Worm (Caenorhabditis elegans) whole organism, late embryonic: ENCODE data around the gene T24E12.11.
"Not testable (repeated sequence)": the region's sequence is repeated elsewhere in the genome, so short reads cannot be mapped to it uniquely, and the experiment has no call there.

Source experiments
- C08G9.2 ChIP-seq: sonication (generic microtip); optimal IDR thresholded peaks from 2 replicates; lab custom pipeline; 2016; ENCODE audit warnings: mild to moderate bottlenecking, missing genetic modification characterization, moderate library complexity, missing compliant biosample characterization
- C38D4.7 ChIP-seq: fragments of 200-800 bp; sonication (Bioruptor generic); optimal IDR thresholded peaks from 2 replicates; lab custom pipeline; 2018; ENCODE audit warnings: mild to moderate bottlenecking, missing genetic modification characterization, moderate library complexity, missing compliant biosample characterization
- F13H6.1 ChIP-seq: sonication (generic microtip); optimal IDR thresholded peaks from 2 replicates; lab custom pipeline; 2016; ENCODE audit warnings: missing genetic modification characterization, missing compliant biosample characterization
- Y22D7AL.16 ChIP-seq: sonication (generic microtip); optimal IDR thresholded peaks from 2 replicates; lab custom pipeline; 2016; ENCODE audit warnings: missing genetic modification characterization, missing compliant biosample characterization
- ahr-1 ChIP-seq: sonication (generic microtip); optimal IDR thresholded peaks from 2 replicates; lab custom pipeline; 2016; ENCODE audit warnings: missing genetic modification characterization, missing compliant biosample characterization
- ama-1 ChIP-seq: fragments of 150-350 bp; optimal IDR thresholded peaks from 2 replicates; lab custom pipeline; 2014
- ceh-14 ChIP-seq: sonication (generic microtip); optimal IDR thresholded peaks from 2 replicates; lab custom pipeline; 2016; ENCODE audit warnings: missing genotype, missing genetic modification characterization, missing compliant biosample characterization
- ceh-19 ChIP-seq: fragments of 200-800 bp; sonication (Bioruptor generic); optimal IDR thresholded peaks from 2 replicates; lab custom pipeline; 2018; ENCODE audit warnings: mild to moderate bottlenecking, missing genetic modification characterization, missing compliant biosample characterization
- ceh-22 ChIP-seq: sonication (generic microtip); optimal IDR thresholded peaks from 2 replicates; lab custom pipeline; 2017; ENCODE audit warnings: missing biosample characterization, missing genetic modification characterization
- ceh-24 ChIP-seq: sonication (generic microtip); optimal IDR thresholded peaks from 2 replicates; lab custom pipeline; 2016; ENCODE audit warnings: mild to moderate bottlenecking, missing genetic modification characterization, missing compliant biosample characterization
- ceh-30 ChIP-seq: fragments of 150-350 bp; optimal IDR thresholded peaks from 2 replicates; lab custom pipeline; 2014; ENCODE audit warnings: missing biosample characterization, missing genetic modification characterization
- ceh-31 ChIP-seq: sonication (generic microtip); optimal IDR thresholded peaks from 2 replicates; lab custom pipeline; 2016; ENCODE audit warnings: missing genetic modification characterization, missing compliant biosample characterization
- che-1 ChIP-seq: sonication (generic microtip); optimal IDR thresholded peaks from 2 replicates; lab custom pipeline; 2016; ENCODE audit warnings: mild to moderate bottlenecking, missing genetic modification characterization, missing compliant biosample characterization
- dmd-4 ChIP-seq: sonication (generic microtip); optimal IDR thresholded peaks from 2 replicates; lab custom pipeline; 2016; ENCODE audit warnings: borderline replicate concordance, missing genetic modification characterization, missing compliant biosample characterization
- elt-2 ChIP-seq: sonication (generic microtip); optimal IDR thresholded peaks from 2 replicates; lab custom pipeline; 2016; ENCODE audit warnings: missing genetic modification reagents, missing genetic modification characterization, missing compliant biosample characterization
- elt-4 ChIP-seq: sonication (generic microtip); optimal IDR thresholded peaks from 2 replicates; lab custom pipeline; 2016; ENCODE audit warnings: missing genetic modification characterization, missing compliant biosample characterization
- ets-4 ChIP-seq: sonication (generic microtip); optimal IDR thresholded peaks from 2 replicates; lab custom pipeline; 2016; ENCODE audit warnings: missing genetic modification characterization, missing compliant biosample characterization
- hlh-13 ChIP-seq: fragments of 200-800 bp; sonication (Bioruptor generic); optimal IDR thresholded peaks from 2 replicates; lab custom pipeline; 2018; ENCODE audit warnings: mild to moderate bottlenecking, missing genetic modification characterization, missing compliant biosample characterization
- hlh-30 ChIP-seq: sonication (generic microtip); optimal IDR thresholded peaks from 2 replicates; lab custom pipeline; 2017; ENCODE audit warnings: antibody characterized with exemption, missing genetic modification characterization, missing compliant biosample characterization; ENCODE audit not compliant: insufficient read depth
- hlh-8 ChIP-seq: sonication (generic microtip); optimal IDR thresholded peaks from 2 replicates; lab custom pipeline; 2016; ENCODE audit warnings: missing genotype, missing genetic modification characterization, missing compliant biosample characterization
- lim-6 ChIP-seq: sonication (generic microtip); optimal IDR thresholded peaks from 2 replicates; lab custom pipeline; 2016; ENCODE audit warnings: missing genetic modification characterization, missing compliant biosample characterization
- lin-11 ChIP-seq: fragments of 200-800 bp; sonication (Bioruptor generic); optimal IDR thresholded peaks from 2 replicates; lab custom pipeline; 2018; ENCODE audit warnings: mild to moderate bottlenecking, missing genetic modification characterization, missing compliant biosample characterization
- mec-3 ChIP-seq: sonication (generic microtip); optimal IDR thresholded peaks from 2 replicates; lab custom pipeline; 2016; ENCODE audit warnings: borderline replicate concordance, missing genetic modification characterization, missing compliant biosample characterization
- nfya-1 ChIP-seq: sonication (generic microtip); optimal IDR thresholded peaks from 2 replicates; lab custom pipeline; 2017; ENCODE audit warnings: missing genetic modification characterization, mild to moderate bottlenecking, missing compliant biosample characterization, antibody characterized with exemption, moderate library complexity
- nhr-232 ChIP-seq: sonication (generic microtip); optimal IDR thresholded peaks from 2 replicates; lab custom pipeline; 2016; ENCODE audit warnings: missing genetic modification characterization, missing compliant biosample characterization
- npax-4 ChIP-seq: sonication (generic microtip); optimal IDR thresholded peaks from 2 replicates; lab custom pipeline; 2016; ENCODE audit warnings: missing genetic modification characterization, missing compliant biosample characterization
- pha-4 ChIP-seq: fragments of 150-350 bp; optimal IDR thresholded peaks from 2 replicates; lab custom pipeline; 2018; ENCODE audit warnings: missing biosample characterization, missing genetic modification reagents, missing genetic modification characterization
- pqm-1 ChIP-seq: sonication (generic microtip); optimal IDR thresholded peaks from 2 replicates; lab custom pipeline; 2016; ENCODE audit warnings: missing genetic modification characterization, missing compliant biosample characterization
- rnt-1 ChIP-seq: sonication (generic microtip); optimal IDR thresholded peaks from 2 replicates; lab custom pipeline; 2016; ENCODE audit warnings: missing genetic modification characterization, missing compliant biosample characterization
- tbx-2 ChIP-seq: sonication (generic microtip); optimal IDR thresholded peaks from 2 replicates; lab custom pipeline; 2016; ENCODE audit warnings: missing genetic modification characterization, missing compliant biosample characterization
- unc-3 ChIP-seq, 2 experiments: fragments of 200-800 bp in 1 of 2; sonication (Bioruptor generic) in 1 of 2; sonication (generic microtip) in 1 of 2; conservative IDR thresholded peaks in 1 of 2; optimal IDR thresholded peaks in 1 of 2; 2 replicates each; pipeline versions ENCODE4 v1.3.6 to Lab custom; 2016 to 2022; ENCODE audit warnings: missing compliant biosample characterization in 2 of 2, missing genetic modification characterization in 2 of 2, missing genetic modification reagents in 1 of 2
- unc-42 ChIP-seq: sonication (generic microtip); optimal IDR thresholded peaks from 2 replicates; lab custom pipeline; 2016; ENCODE audit warnings: missing genotype, missing genetic modification characterization, missing compliant biosample characterization
- unc-86 ChIP-seq: sonication (generic microtip); optimal IDR thresholded peaks from 2 replicates; lab custom pipeline; 2016; ENCODE audit warnings: missing genetic modification characterization, missing compliant biosample characterization
- zip-5 ChIP-seq: sonication (generic microtip); optimal IDR thresholded peaks from 2 replicates; lab custom pipeline; 2016; ENCODE audit warnings: missing genetic modification characterization, missing compliant biosample characterization

T24E12.11 gene

DNA sequence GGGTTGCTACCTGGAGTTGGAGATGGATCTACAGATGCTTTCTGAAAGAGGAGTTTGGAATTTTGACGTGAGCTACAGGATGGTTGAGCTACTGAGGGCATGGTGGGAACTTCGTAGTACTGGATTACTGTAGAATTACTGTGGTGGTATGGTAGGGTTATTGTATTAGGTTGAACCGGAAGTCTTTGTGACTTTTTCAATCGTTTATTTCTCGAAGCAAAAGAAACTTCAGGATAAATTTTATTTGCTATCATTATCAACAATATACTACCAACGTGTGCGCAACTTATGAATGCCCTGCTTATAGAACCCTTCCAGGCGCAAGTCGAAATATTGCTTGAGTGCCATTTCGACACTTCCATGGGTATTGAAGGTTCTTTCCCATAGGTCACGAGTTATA is 17.8 kb downstream of the T24E12.11 start, which contains the start of gene T24E12.6:
TSS of gene T24E12.6 (minus strand) at position 101 of the 400 bp plus-strand sequence.
- not testable (repeated sequence) for TF ChIP-seq ama-1 (lab: Kevin White, UChicago); hlh-13 (GFP tag; lab: Kevin White, UChicago); rnt-1 (tag; lab: Kevin White, UChicago)

- TF ChIP-seq hlh-8 (tag; lab: Kevin White, UChicago) (no peak), F13H6.1 (tag; lab: Kevin White, UChicago) (no peak), ceh-30 (tag; lab: Kevin White, UChicago) (no peak), mec-3 (tag; lab: Kevin White, UChicago) (no peak), zip-5 (no peak), che-1 (tag; lab: Kevin White, UChicago) (no peak), Y22D7AL.16 (tag; lab: Kevin White, UChicago) (no peak), nfya-1 (no peak)
Measured at ce11 chrII:3759010-3759409, 20.4 kb downstream of the T24E12.11 start, which contains the start of gene T24E12.12. Gene T24E12.12, plus strand, starts transcription at chrII:3759290.

ce11 chrII:3757499-3757898 is 21.9 kb downstream of the T24E12.11 start, which contains the start of gene srx-111:
Gene srx-111, plus strand, starts transcription at chrII:3757799.
- TF ChIP-seq ceh-22 (tag; lab: Kevin White, UChicago) (no peak), ceh-14 (no peak), ceh-19 (GFP tag; lab: Kevin White, UChicago) (no peak), ets-4 (no peak), ahr-1 (tag; lab: Kevin White, UChicago) (no peak), unc-3 (GFP tag; conservative IDR thresholded peaks at IDR 0.05; lab: Robert Waterston, UW) (no peak), unc-3 (tag; optimal IDR thresholded peaks at IDR 0.05; lab: Kevin White, UChicago) (no peak), elt-4 (tag; lab: Kevin White, UChicago) (no peak), mec-3 (tag; lab: Kevin White, UChicago) (no peak), ceh-24 (tag; lab: Kevin White, UChicago) (no peak)

- TF ChIP-seq hlh-30 (tag; lab: Kevin White, UChicago) (no peak), unc-42 (tag; lab: Kevin White, UChicago) (no peak), rnt-1 (tag; lab: Kevin White, UChicago) (no peak), zip-5 (no peak), lin-11 (tag; lab: Kevin White, UChicago) (no peak), ama-1 (lab: Kevin White, UChicago) (no peak), ceh-19 (GFP tag; lab: Kevin White, UChicago) (no peak), dmd-4 (tag; lab: Kevin White, UChicago) (no peak), lim-6 (no peak), nhr-232 (tag; lab: Kevin White, UChicago) (no peak)
Measured at ce11 chrII:3753598-3753997, 25.8 kb downstream of the T24E12.11 start, which contains the start of gene rcd-1. Gene rcd-1, plus strand, starts transcription at chrII:3753898.

ce11 chrII:3752184-3752583 is 27.2 kb downstream of the T24E12.11 start, which contains the start of gene sdz-11:
Gene sdz-11, minus strand, starts transcription at chrII:3752284.
- TF ChIP-seq elt-2 (tag; lab: Kevin White, UChicago), result no peak
- no peak for TF ChIP-seq hlh-30 (tag; lab: Kevin White, UChicago)
- no peak for TF ChIP-seq npax-4 (tag; lab: Kevin White, UChicago)
- no peak for TF ChIP-seq che-1 (tag; lab: Kevin White, UChicago)
- TF ChIP-seq pqm-1 (tag; lab: Kevin White, UChicago), result no peak

- TF ChIP-seq ceh-31 (tag; lab: Kevin White, UChicago) (no peak), unc-86 (tag; lab: Kevin White, UChicago) (no peak), C08G9.2 (tag; lab: Kevin White, UChicago) (no peak), C38D4.7 (GFP tag; lab: Kevin White, UChicago) (no peak), tbx-2 (tag; lab: Kevin White, UChicago) (no peak), hlh-13 (GFP tag; lab: Kevin White, UChicago) (no peak), pha-4 (tag; lab: Kevin White, UChicago) (no peak), che-1 (tag; lab: Kevin White, UChicago) (no peak)
Measured at ce11 chrII:3750685-3751084, 28.7 kb downstream of the T24E12.11 start, which contains the start of gene fbxb-91. Gene fbxb-91, minus strand, starts transcription at chrII:3750785.
